Fruit fly (Drosophila melanogaster) whole organism, embryonic: ENCODE measurements around the gene mts.

ENCODE experiments used
- B-H2 ChIP-seq: fragments of 200-800 bp; sonication (Bioruptor generic); optimal IDR thresholded peaks from 2 replicates; lab custom pipeline; 2018; ENCODE audit warnings: missing biosample characterization, mild to moderate bottlenecking, missing genetic modification characterization
- Dbx ChIP-seq: fragments of 200-800 bp; sonication (Bioruptor generic); IDR thresholded peaks from 3 replicates; pipeline ENCODE4 v1.3.6; 2022; ENCODE audit warnings: missing biosample characterization, missing genetic modification characterization
- Hr39 ChIP-seq: fragments of >200 bp; optimal IDR thresholded peaks from 2 replicates; lab custom pipeline; 2017
- Nf-YA ChIP-seq: fragments of 200-800 bp; sonication (Bioruptor generic); IDR thresholded peaks from 2 replicates; pipeline ENCODE4 v1.3.6; 2022; ENCODE audit warnings: missing biosample characterization, missing genetic modification characterization
- Ravus ChIP-seq: fragments of 200-800 bp; sonication (Bioruptor generic); IDR thresholded peaks from 2 replicates; pipeline ENCODE4 v1.3.6; 2022; ENCODE audit warnings: missing biosample characterization, missing genetic modification characterization
- h ChIP-seq: fragments of >200 bp; optimal IDR thresholded peaks from 2 replicates; lab custom pipeline; 2017
- kay ChIP-seq: fragments of 200-800 bp; sonication (Bioruptor generic); optimal IDR thresholded peaks from 2 replicates; lab custom pipeline; 2016; ENCODE audit warnings: missing biosample characterization, missing genetic modification characterization
- pho ChIP-seq: fragments of 200-800 bp; sonication (Bioruptor generic); optimal IDR thresholded peaks from 2 replicates; lab custom pipeline; 2016; ENCODE audit warnings: missing biosample characterization, missing genetic modification characterization
- sim ChIP-seq: fragments of 200-800 bp; sonication (Bioruptor generic); IDR thresholded peaks from 2 replicates; pipeline ENCODE4 v1.3.6; 2022; ENCODE audit warnings: missing biosample characterization, missing genetic modification characterization
- sob ChIP-seq: fragments of 200-800 bp; sonication (Bioruptor generic); IDR thresholded peaks from 2 replicates; pipeline ENCODE4 v1.3.6; 2022; ENCODE audit warnings: missing biosample characterization, missing genetic modification characterization

DNA sequence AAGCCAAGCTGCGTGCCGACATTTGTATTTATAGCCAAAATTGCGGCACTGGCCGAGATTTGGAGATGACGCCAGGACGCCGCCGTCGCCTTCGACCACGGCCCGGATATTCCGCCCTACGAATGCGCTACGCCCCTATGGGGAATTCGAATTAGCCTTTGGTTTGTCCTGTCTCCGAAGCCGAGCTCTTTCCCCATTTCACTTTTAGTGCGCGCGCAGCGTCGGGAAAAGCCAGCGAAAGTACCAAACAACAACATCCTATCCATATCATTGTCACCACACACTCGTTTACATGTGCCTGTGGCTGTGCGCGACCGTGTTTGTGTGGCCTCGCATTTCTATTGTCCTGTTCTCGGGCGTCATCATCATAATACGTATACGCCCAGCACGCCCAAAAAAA, 43.9 kb downstream of the mts start, which contains the start of gene Proc:
- no peak for TF ChIP-seq sim (GFP tag; lab: Robert Waterston, UW)
- no peak for TF ChIP-seq kay (GFP tag; lab: Kevin White, UChicago)
- TF ChIP-seq pho (GFP tag; lab: Kevin White, UChicago), result no peak
- no peak for TF ChIP-seq Nf-YA
- no peak for TF ChIP-seq Dbx (GFP tag; lab: Robert Waterston, UW)
- TF ChIP-seq B-H2 (GFP tag; lab: Kevin White, UChicago), result no peak
- TF ChIP-seq sob, result no peak
- TF ChIP-seq h (lab: Kevin White, UChicago), result no peak
- no peak for TF ChIP-seq Ravus (GFP tag; lab: Robert Waterston, UW)
- no peak for TF ChIP-seq Hr39
